Fruit fly (Drosophila melanogaster): ENCODE measurements around the gene CG10026.

CG10026 gene

dm6 chr2L:19430343-19430742, 23.7 kb upstream of the CG10026 start, which contains the start of gene RtcB (continued):
- TF ChIP-seq sens (GFP tag), result peak; percentile 38
- peak; percentile 84 for TF ChIP-seq CG8478 (optimal IDR thresholded peaks at IDR 0.05)
- peak; percentile 75 for TF ChIP-seq Sry-δ (GFP tag; optimal IDR thresholded peaks at IDR 0.05)
- no peak for TF ChIP-seq aop (GFP tag; IDR thresholded peaks at IDR 0.05)
- no peak for TF ChIP-seq D (optimal IDR thresholded peaks at IDR 0.05)
- no peak for TF ChIP-seq D (GFP tag; optimal IDR thresholded peaks at IDR 0.05)
- no peak for TF ChIP-seq CG15073 (GFP tag; optimal IDR thresholded peaks at IDR 0.05)
- no peak for TF ChIP-seq CG1024 (GFP tag; IDR thresholded peaks at IDR 0.05)
- no peak for TF ChIP-seq Bteb2 (GFP tag; optimal IDR thresholded peaks at IDR 0.05)
- TF ChIP-seq Hmr (GFP tag; optimal IDR thresholded peaks at IDR 0.05), result peak; percentile 11
- TF ChIP-seq CG17385 (GFP tag; optimal IDR thresholded peaks at IDR 0.05), result no peak
- peak; percentile 8 for TF ChIP-seq cg (GFP tag; optimal IDR thresholded peaks at IDR 0.05)
- TF ChIP-seq Nf-YB (GFP tag; optimal IDR thresholded peaks at IDR 0.05), result no peak
- TF ChIP-seq stwl (tag; optimal IDR thresholded peaks at IDR 0.05), result peak; percentile 49
- peak; percentile 97 for TF ChIP-seq BEAF-32 (GFP tag; optimal IDR thresholded peaks at IDR 0.05)
- TF ChIP-seq CG6791 (GFP tag; IDR thresholded peaks at IDR 0.05; ENCODE audit: partially characterized antibody), result peak; percentile 94
- TF ChIP-seq CG8290 (GFP tag; optimal IDR thresholded peaks at IDR 0.05), result peak; percentile 8
- peak in 1 of 2 experiments; percentile 31 for TF ChIP-seq CG8290 (tag; optimal IDR thresholded peaks at IDR 0.05)
- peak; percentile 71 for TF ChIP-seq sd (tag; optimal IDR thresholded peaks at IDR 0.05)
- peak; percentile 31 for TF ChIP-seq Abd-B (GFP tag; optimal IDR thresholded peaks at IDR 0.05)
- TF ChIP-seq Antp (GFP tag; optimal IDR thresholded peaks at IDR 0.05), result no peak
- peak; percentile 34 for TF ChIP-seq pho (GFP tag; optimal IDR thresholded peaks at IDR 0.05)
- peak; percentile 95 for TF ChIP-seq unc-4 (GFP tag; IDR thresholded peaks at IDR 0.05; ENCODE audit: partially characterized antibody)
- no peak for TF ChIP-seq sens-2 (GFP tag; IDR thresholded peaks at IDR 0.05)
- TF ChIP-seq CG18011 (GFP tag; optimal IDR thresholded peaks at IDR 0.05), result no peak
- peak; percentile 99 for TF ChIP-seq Myb (GFP tag; optimal IDR thresholded peaks at IDR 0.05)
- peak; percentile 67 for TF ChIP-seq CG14710 (tag; optimal IDR thresholded peaks at IDR 0.05)
- no peak for TF ChIP-seq NFAT (GFP tag; IDR thresholded peaks at IDR 0.05)
- no peak for TF ChIP-seq H15 (GFP tag; IDR thresholded peaks at IDR 0.05)
- no peak for TF ChIP-seq CG9727 (GFP tag; optimal IDR thresholded peaks at IDR 0.05)
- TF ChIP-seq CG4617 (GFP tag; optimal IDR thresholded peaks at IDR 0.05; ENCODE audit: borderline replicate concordance), result peak; percentile 40
- TF ChIP-seq hbn (GFP tag; IDR thresholded peaks at IDR 0.05; ENCODE audit: partially characterized antibody), result peak; percentile 94
- peak; percentile 21 for TF ChIP-seq CG12769 (tag; optimal IDR thresholded peaks at IDR 0.05)
- no peak for TF ChIP-seq CG7928 (GFP tag; optimal IDR thresholded peaks at IDR 0.05)
- no peak for TF ChIP-seq Chrac-16 (GFP tag; optimal IDR thresholded peaks at IDR 0.05)
- no peak for TF ChIP-seq MTF-1 (GFP tag; optimal IDR thresholded peaks at IDR 0.05; ENCODE audit: borderline replicate concordance)
- TF ChIP-seq HLH3B (GFP tag; IDR thresholded peaks at IDR 0.05), result no peak
- TF ChIP-seq CG3995 (GFP tag; optimal IDR thresholded peaks at IDR 0.05), result peak; percentile 42
- TF ChIP-seq tx (GFP tag; optimal IDR thresholded peaks at IDR 0.05), result no peak
- no peak for TF ChIP-seq CG34376 (GFP tag; optimal IDR thresholded peaks at IDR 0.05)
- TF ChIP-seq row (GFP tag; IDR thresholded peaks at IDR 0.05), result peak; percentile 62
- TF ChIP-seq CG8765 (GFP tag; IDR thresholded peaks at IDR 0.05), result no peak
- TF ChIP-seq Max (GFP tag; optimal IDR thresholded peaks at IDR 0.05), result peak; percentile 15
- TF ChIP-seq Ets97D (GFP tag; optimal IDR thresholded peaks at IDR 0.05), result peak; percentile 42
- no peak for TF ChIP-seq eve (GFP tag; optimal IDR thresholded peaks at IDR 0.05)
- TF ChIP-seq Aef1 (GFP tag; IDR thresholded peaks at IDR 0.05), result no peak
- no peak for TF ChIP-seq ftz-f1 (GFP tag; optimal IDR thresholded peaks at IDR 0.05)
- TF ChIP-seq grau (tag; optimal IDR thresholded peaks at IDR 0.05), result peak; percentile 9
- no peak for TF ChIP-seq oc (tag; optimal IDR thresholded peaks at IDR 0.05)
- no peak for TF ChIP-seq Bdp1 (GFP tag; optimal IDR thresholded peaks at IDR 0.05)
- peak; percentile 1 for TF ChIP-seq hkb (optimal IDR thresholded peaks at IDR 0.05)
- no peak for TF ChIP-seq hkb (GFP tag; IDR thresholded peaks at IDR 0.05)
- TF ChIP-seq Awh (GFP tag; IDR thresholded peaks at IDR 0.05), result no peak
